Worm (Caenorhabditis elegans) whole organism, L2 larva: ENCODE measurements around the gene vha-1.

Source experiments
- ama-1 ChIP-seq: fragments of 150-350 bp; optimal IDR thresholded peaks from 2 replicates; lab custom pipeline; 2018; ENCODE audit warnings: inconsistent platforms
- elt-3 ChIP-seq: sonication (generic microtip); optimal IDR thresholded peaks from 2 replicates; lab custom pipeline; 2017; ENCODE audit warnings: missing biosample characterization, missing genetic modification characterization
- lsy-2 ChIP-seq, 2 experiments: fragments of 150-350 bp in 1 of 2; sonication (generic microtip) in 1 of 2; optimal IDR thresholded peaks; 2 replicates each; lab custom pipeline; 2014 to 2017; ENCODE audit warnings: missing biosample characterization in 2 of 2, missing genetic modification characterization in 2 of 2
- mdl-1 ChIP-seq, 2 experiments: fragments of 150-350 bp in 1 of 2; sonication (generic microtip) in 1 of 2; optimal IDR thresholded peaks; 2 replicates each; lab custom pipeline; 2017; ENCODE audit warnings: missing biosample characterization in 2 of 2, missing genetic modification characterization in 2 of 2
- nhr-10 ChIP-seq: sonication (generic microtip); optimal IDR thresholded peaks from 2 replicates; lab custom pipeline; 2017; ENCODE audit warnings: missing biosample characterization, missing genetic modification characterization
- nhr-237 ChIP-seq: fragments of 150-350 bp; optimal IDR thresholded peaks from 2 replicates; lab custom pipeline; 2014; ENCODE audit warnings: missing biosample characterization, missing genetic modification characterization
- nhr-77 ChIP-seq: fragments of 150-350 bp; optimal IDR thresholded peaks from 2 replicates; lab custom pipeline; 2014; ENCODE audit warnings: missing biosample characterization, missing genetic modification characterization
- unc-55 ChIP-seq: fragments of 150-350 bp; sonication (generic microtip); optimal IDR thresholded peaks from 3 replicates; lab custom pipeline; 2014; ENCODE audit warnings: missing biosample characterization, missing genetic modification reagents, missing genetic modification characterization
- ztf-4 ChIP-seq: fragments of 150-350 bp; optimal IDR thresholded peaks from 2 replicates; lab custom pipeline; 2014; ENCODE audit warnings: missing biosample characterization, missing genetic modification characterization

ce11 chrIII:9802045-9802444 is 21.0 kb downstream of the vha-1 start:
- TF ChIP-seq nhr-77 (tag; lab: Kevin White, UChicago) (no peak), nhr-237 (tag; lab: Kevin White, UChicago) (no peak), ztf-4 (tag; lab: Kevin White, UChicago) (no peak), nhr-10 (no peak), elt-3 (tag; lab: Kevin White, UChicago) (no peak), ama-1 (lab: Kevin White, UChicago) (no peak), unc-55 (GFP tag; lab: Kevin White, UChicago) (no peak), mdl-1 (tag; optimal IDR thresholded peaks at IDR 0.05; lab: Kevin White, UChicago) (no peak), lsy-2 (tag; optimal IDR thresholded peaks at IDR 0.05; lab: Kevin White, UChicago) (no peak)
